Worm (Caenorhabditis elegans): Measurements from ENCODE around the gene pho-11.

Gene pho-11

DNA sequence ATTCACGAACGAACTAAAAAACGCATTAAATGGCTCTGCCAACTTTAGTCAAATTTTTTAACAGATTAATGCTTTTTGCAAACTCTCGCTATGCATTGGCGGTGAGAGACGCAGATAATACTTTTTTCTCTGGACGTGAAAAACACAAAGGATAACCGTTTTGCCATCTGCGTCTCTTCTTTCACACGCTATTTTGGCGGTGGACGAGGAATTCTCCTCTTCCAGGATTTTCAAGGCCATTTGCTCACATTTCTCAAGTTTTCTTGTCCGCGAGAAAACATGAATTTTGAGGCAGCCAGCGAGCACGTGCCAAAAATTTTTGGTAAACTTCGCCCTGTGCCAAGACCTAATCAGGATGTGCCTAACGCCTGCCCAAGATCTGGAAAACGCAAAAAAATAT is 637 bp upstream of the pho-11 start (continued):
- peak; percentile 14 for TF ChIP-seq dve-1 (tag; optimal IDR thresholded peaks at IDR 0.05; ENCODE audit: insufficient read depth)

DNA sequence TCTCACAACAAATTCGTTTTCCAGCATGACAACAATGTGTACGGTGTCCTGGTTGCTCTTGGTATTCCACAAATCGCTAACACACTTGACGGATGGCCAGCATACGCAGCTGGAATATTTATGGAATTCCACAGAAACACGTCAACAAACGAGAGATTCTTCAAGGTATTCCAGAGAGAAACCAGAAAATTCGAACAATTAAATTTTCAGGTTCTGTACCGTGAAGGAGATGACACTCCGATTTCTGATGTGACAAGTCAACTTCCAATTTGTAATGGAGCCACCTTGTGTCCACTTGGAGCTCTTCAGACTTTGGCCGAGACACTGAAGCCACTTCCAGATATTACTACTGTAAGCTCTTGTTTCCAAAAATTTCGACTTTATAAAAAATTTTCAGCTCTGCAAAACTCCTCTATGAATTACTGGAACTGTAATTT is 2.3 kb downstream of the pho-11 start:
- TF ChIP-seq F26F4.8 (GFP tag; conservative IDR thresholded peaks at IDR 0.05) = no peak
- peak; percentile 94 for TF ChIP-seq aha-1 (tag)
- TF ChIP-seq hlh-11 (tag; optimal IDR thresholded peaks at IDR 0.05) = peak; percentile 27
- no peak for TF ChIP-seq spr-3 (GFP tag; optimal IDR thresholded peaks at IDR 0.05)
- peak; percentile 58 for TF ChIP-seq duxl-1 (tag; optimal IDR thresholded peaks at IDR 0.05; ENCODE audit: poor library complexity)
- TF ChIP-seq nhr-76 (tag; optimal IDR thresholded peaks at IDR 0.05) = no peak
- no peak for TF ChIP-seq T20F7.1 (GFP tag; optimal IDR thresholded peaks at IDR 0.05)
- TF ChIP-seq pha-4 (GFP tag; IDR thresholded peaks at IDR 0.05) = 0 out of 2 replicates have a peak, but pooled peaks have one; percentile 29
- TF ChIP-seq pha-4 (tag; optimal IDR thresholded peaks at IDR 0.05) = no peak
- TF ChIP-seq nhr-48 (tag; optimal IDR thresholded peaks at IDR 0.05) = no peak
- no peak for TF ChIP-seq sdz-12 (GFP tag; optimal IDR thresholded peaks at IDR 0.05)
- TF ChIP-seq nhr-77 (tag; optimal IDR thresholded peaks at IDR 0.05) = no peak
- no peak for TF ChIP-seq nhr-111 (GFP tag; optimal IDR thresholded peaks at IDR 0.05)
- no peak for TF ChIP-seq ztf-11 (tag; optimal IDR thresholded peaks at IDR 0.05)
- TF ChIP-seq dmd-8 (GFP tag; IDR thresholded peaks at IDR 0.05) = no peak
- TF ChIP-seq set-16 (GFP tag; IDR thresholded peaks at IDR 0.05) = no peak
- peak; percentile 59 for TF ChIP-seq lin-38 (GFP tag; IDR thresholded peaks at IDR 0.05)
- TF ChIP-seq madf-5 (GFP tag; IDR thresholded peaks at IDR 0.05) = no peak
- TF ChIP-seq zip-11 (GFP tag; IDR thresholded peaks at IDR 0.05) = no peak
- no peak for TF ChIP-seq mdl-1 (tag; optimal IDR thresholded peaks at IDR 0.05)
- TF ChIP-seq php-3 (GFP tag; IDR thresholded peaks at IDR 0.05) = no peak
- TF ChIP-seq ceh-62 (tag; optimal IDR thresholded peaks at IDR 0.05) = no peak
- no peak for TF ChIP-seq unc-62 (GFP tag; optimal IDR thresholded peaks at IDR 0.05 in 1 of 2)
- TF ChIP-seq unc-62 (tag; optimal IDR thresholded peaks at IDR 0.05) = no peak
- no peak for TF ChIP-seq lim-7 (GFP tag; IDR thresholded peaks at IDR 0.05)
- TF ChIP-seq tag-97 (GFP tag; IDR thresholded peaks at IDR 0.05) = no peak
- TF ChIP-seq ama-1 (optimal IDR thresholded peaks at IDR 0.05) = peak; percentile 78
- no peak for TF ChIP-seq F37D6.2 (tag; optimal IDR thresholded peaks at IDR 0.05)
- no peak for TF ChIP-seq nhr-6 (tag; optimal IDR thresholded peaks at IDR 0.05)
- no peak for TF ChIP-seq nhr-28 (tag; optimal IDR thresholded peaks at IDR 0.05)
- TF ChIP-seq lin-29 (GFP tag; IDR thresholded peaks at IDR 0.05) = no peak
- no peak for TF ChIP-seq hlh-30 (tag; optimal IDR thresholded peaks at IDR 0.05; ENCODE audit: insufficient read depth)
- no peak for TF ChIP-seq ctbp-1 (GFP tag; IDR thresholded peaks at IDR 0.05)
- no peak for TF ChIP-seq attf-4 (tag; optimal IDR thresholded peaks at IDR 0.05)
- TF ChIP-seq ceh-44 (GFP tag; IDR thresholded peaks at IDR 0.05) = no peak
- TF ChIP-seq hif-1 (tag; optimal IDR thresholded peaks at IDR 0.05) = no peak
- TF ChIP-seq lin-15B (tag; optimal IDR thresholded peaks at IDR 0.05) = no peak
- no peak for TF ChIP-seq ceh-32 (tag; optimal IDR thresholded peaks at IDR 0.05; ENCODE audit: poor library complexity)
- no peak for TF ChIP-seq zfp-2 (tag; optimal IDR thresholded peaks at IDR 0.05)
- TF ChIP-seq snpc-1.2 (GFP tag; IDR thresholded peaks at IDR 0.05) = no peak
- peak; percentile 17 for TF ChIP-seq mes-2 (tag; optimal IDR thresholded peaks at IDR 0.05; ENCODE audit: poor library complexity, severe bottlenecking)
- TF ChIP-seq ces-1 (GFP tag; optimal IDR thresholded peaks at IDR 0.05) = no peak
- peak; percentile 66; the same call in 1 of the 2 replicates for TF ChIP-seq Y75B8A.6 (GFP tag; IDR thresholded peaks at IDR 0.05)
- TF ChIP-seq rbr-2 (tag; optimal IDR thresholded peaks at IDR 0.05) = no peak
- TF ChIP-seq ceh-28 (tag; optimal IDR thresholded peaks at IDR 0.05) = no peak
- peak; percentile 22 for TF ChIP-seq gei-8 (GFP tag; optimal IDR thresholded peaks at IDR 0.05)
- no peak for TF ChIP-seq nhr-25 (tag; optimal IDR thresholded peaks at IDR 0.05; ENCODE audit: borderline replicate concordance, insufficient read depth)
- TF ChIP-seq pqm-1 (tag; optimal IDR thresholded peaks at IDR 0.05) = no peak
- TF ChIP-seq saeg-2 (GFP tag; IDR thresholded peaks at IDR 0.05) = 0 out of 2 replicates have a peak, but pooled peaks have one; percentile 15

Measured in whole organism, L4 larva.